Fruit fly (Drosophila melanogaster): ENCODE measurements around the gene Acbp4.

Gene Acbp4

dm6 chr3L:7090764-7091163, 37.3 kb downstream of the Acbp4 start (continued):
- TF ChIP-seq CG1024 (GFP tag; IDR thresholded peaks at IDR 0.05), result peak; percentile 47; the same call in 1 of the 2 replicates
- TF ChIP-seq CG2875 (GFP tag; optimal IDR thresholded peaks at IDR 0.05), result no peak
- peak; percentile 80 for TF ChIP-seq CG17359 (tag; optimal IDR thresholded peaks at IDR 0.05)
- no peak for TF ChIP-seq kni (GFP tag; optimal IDR thresholded peaks at IDR 0.05)
- TF ChIP-seq bsh (GFP tag; optimal IDR thresholded peaks at IDR 0.05), result peak in 1 of 2 experiments; percentile 43
- TF ChIP-seq CG7372 (GFP tag; IDR thresholded peaks at IDR 0.05), result peak; percentile 67
- TF ChIP-seq CG31365 (tag; optimal IDR thresholded peaks at IDR 0.05), result peak; percentile 9
- TF ChIP-seq mirr (GFP tag; optimal IDR thresholded peaks at IDR 0.05), result no peak
- peak; percentile 25 for TF ChIP-seq zen (tag; optimal IDR thresholded peaks at IDR 0.05)
- peak; percentile 59 for TF ChIP-seq CG32532 (GFP tag; IDR thresholded peaks at IDR 0.05)
- no peak for TF ChIP-seq CG42726 (GFP tag; IDR thresholded peaks at IDR 0.05; ENCODE audit: partially characterized antibody)
- no peak for TF ChIP-seq dan (GFP tag; IDR thresholded peaks at IDR 0.05)
- TF ChIP-seq CG14441 (GFP tag; IDR thresholded peaks at IDR 0.05), result peak; percentile 88
- TF ChIP-seq Awh (GFP tag; IDR thresholded peaks at IDR 0.05), result peak; percentile 73; the same call in 1 of the 2 replicates
- TF ChIP-seq CG11085 (GFP tag; IDR thresholded peaks at IDR 0.05), result 0 out of 2 replicates have a peak, but pooled peaks have one; percentile 30
- TF ChIP-seq seq (GFP tag; IDR thresholded peaks at IDR 0.05), result peak; percentile 40; the same call in 1 of the 2 replicates
- no peak for TF ChIP-seq CG13894 (tag; optimal IDR thresholded peaks at IDR 0.05)
- peak; percentile 74 for TF ChIP-seq CG17361 (GFP tag; IDR thresholded peaks at IDR 0.05)
- peak; percentile 46; the same call in 1 of the 2 replicates for TF ChIP-seq Drgx (GFP tag; IDR thresholded peaks at IDR 0.05)
- no peak for TF ChIP-seq gcm2 (GFP tag; optimal IDR thresholded peaks at IDR 0.05)
- peak; percentile 34 for TF ChIP-seq gcm (GFP tag; optimal IDR thresholded peaks at IDR 0.05)
- peak in 1 of 2 experiments; percentile 81 for TF ChIP-seq eve (GFP tag; optimal IDR thresholded peaks at IDR 0.05)
- no peak for TF ChIP-seq CG4707 (GFP tag; optimal IDR thresholded peaks at IDR 0.05)
- peak; percentile 68 for TF ChIP-seq CG14667 (GFP tag; IDR thresholded peaks at IDR 0.05)
- TF ChIP-seq Hr51 (GFP tag; optimal IDR thresholded peaks at IDR 0.05), result peak in 1 of 2 experiments; percentile 74
- TF ChIP-seq Fer2 (tag; optimal IDR thresholded peaks at IDR 0.05), result no peak
- peak; percentile 79 for TF ChIP-seq ttk (GFP tag; IDR thresholded peaks at IDR 0.05)
- TF ChIP-seq CG1603 (tag; optimal IDR thresholded peaks at IDR 0.05), result peak; percentile 74
- TF ChIP-seq Hr39 (optimal IDR thresholded peaks at IDR 0.05), result no peak
- peak; percentile 25 for TF ChIP-seq Chrac-16 (GFP tag; optimal IDR thresholded peaks at IDR 0.05)
- TF ChIP-seq CG10543 (GFP tag; optimal IDR thresholded peaks at IDR 0.05), result no peak
- no peak for TF ChIP-seq cato (GFP tag; optimal IDR thresholded peaks at IDR 0.05; ENCODE audit: borderline replicate concordance)
- TF ChIP-seq tap (tag; optimal IDR thresholded peaks at IDR 0.05), result peak; percentile 83
- no peak for TF ChIP-seq CG11398 (GFP tag; optimal IDR thresholded peaks at IDR 0.05)
- peak; percentile 16 for TF ChIP-seq dm (GFP tag; optimal IDR thresholded peaks at IDR 0.05)
- TF ChIP-seq CG3407 (GFP tag; optimal IDR thresholded peaks at IDR 0.05), result no peak
- TF ChIP-seq fu2 (GFP tag; optimal IDR thresholded peaks at IDR 0.05), result peak; percentile 8
- no peak for TF ChIP-seq toy (GFP tag; IDR thresholded peaks at IDR 0.05)
- no peak for TF ChIP-seq otp (GFP tag; IDR thresholded peaks at IDR 0.05)
- TF ChIP-seq HHEX (GFP tag; optimal IDR thresholded peaks at IDR 0.05), result peak; percentile 70
- TF ChIP-seq CG6175 (GFP tag; IDR thresholded peaks at IDR 0.05), result peak; percentile 37; the same call in 1 of the 3 replicates
- TF ChIP-seq CG13775 (GFP tag; optimal IDR thresholded peaks at IDR 0.05), result no peak
- TF ChIP-seq CG17385 (GFP tag; optimal IDR thresholded peaks at IDR 0.05), result peak; percentile 52
- TF ChIP-seq Nf-YA (GFP tag; IDR thresholded peaks at IDR 0.05), result 0 out of 2 replicates have a peak, but pooled peaks have one; percentile 48
- TF ChIP-seq bigmax (GFP tag; optimal IDR thresholded peaks at IDR 0.05), result no peak
- no peak for TF ChIP-seq tll (GFP tag; optimal IDR thresholded peaks at IDR 0.05)
- peak; percentile 48; the same call in 1 of the 2 replicates for TF ChIP-seq sim (GFP tag; IDR thresholded peaks at IDR 0.05)
- peak; percentile 55 for TF ChIP-seq CG7556 (GFP tag; optimal IDR thresholded peaks at IDR 0.05)
- TF ChIP-seq pan (optimal IDR thresholded peaks at IDR 0.05), result no peak
- peak in 1 of 2 experiments; percentile 89 for TF ChIP-seq pan (GFP tag; optimal IDR thresholded peaks at IDR 0.05 in 1 of 2, IDR thresholded peaks at IDR 0.05 in 1 of 2)
- no peak for TF ChIP-seq Dref (GFP tag; IDR thresholded peaks at IDR 0.05)

All from whole organism, embryonic.